Worm (Caenorhabditis elegans) whole organism, L1 larva: ENCODE data around the gene fbxa-219.

Experiments used
- C04F5.9 ChIP-seq: sonication (generic microtip); optimal IDR thresholded peaks from 2 replicates; lab custom pipeline; 2016; ENCODE audit warnings: missing genetic modification characterization, missing compliant biosample characterization
- F16B12.6 ChIP-seq: fragments of 150-350 bp; optimal IDR thresholded peaks from 2 replicates; lab custom pipeline; 2014; ENCODE audit warnings: missing biosample characterization, missing genetic modification characterization
- alr-1 ChIP-seq: fragments of 200-800 bp; sonication (Bioruptor generic); optimal IDR thresholded peaks from 2 replicates; lab custom pipeline; 2018; ENCODE audit warnings: borderline replicate concordance, mild to moderate bottlenecking, missing genetic modification characterization, missing compliant biosample characterization
- aly-2 ChIP-seq: fragments of 150-350 bp; optimal IDR thresholded peaks from 2 replicates; lab custom pipeline; 2014; ENCODE audit warnings: missing biosample characterization, missing genetic modification characterization
- blmp-1 ChIP-seq: fragments of 150-350 bp; optimal IDR thresholded peaks from 2 replicates; lab custom pipeline; 2014; ENCODE audit warnings: missing biosample characterization, missing genetic modification characterization
- ceh-63 ChIP-seq: fragments of 200-800 bp; sonication (Bioruptor generic); optimal IDR thresholded peaks from 2 replicates; lab custom pipeline; 2018; ENCODE audit warnings: mild to moderate bottlenecking, missing genetic modification characterization, missing compliant biosample characterization
- ceh-8 ChIP-seq: fragments of 200-800 bp; sonication (Bioruptor generic); optimal IDR thresholded peaks from 2 replicates; lab custom pipeline; 2018; ENCODE audit warnings: mild to moderate bottlenecking, missing genetic modification characterization, moderate library complexity, missing compliant biosample characterization
- ceh-82 ChIP-seq, 3 experiments: fragments of 150-350 bp in 1 of 3; sonication (generic microtip) in 2 of 3; optimal IDR thresholded peaks; 2 replicates each; lab custom pipeline; 2014 to 2017; ENCODE audit warnings: missing biosample characterization in 3 of 3, missing genetic modification characterization in 3 of 3
- ceh-88 ChIP-seq: fragments of 200-800 bp; sonication (Bioruptor generic); IDR thresholded peaks from 2 replicates; pipeline ENCODE4 v1.3.6; 2022; ENCODE audit warnings: missing genetic modification characterization, missing compliant biosample characterization
- dpl-1 ChIP-seq, 3 experiments: fragments of 150-350 bp in 2 of 3; sonication (generic microtip) in 1 of 3; optimal IDR thresholded peaks; 2 replicates each; lab custom pipeline; 2014 to 2017; ENCODE audit warnings: missing biosample characterization in 3 of 3, missing genetic modification characterization in 3 of 3, missing genetic modification reagents in 3 of 3
- dsc-1 ChIP-seq: sonication (generic microtip); optimal IDR thresholded peaks from 2 replicates; lab custom pipeline; 2016; ENCODE audit warnings: mild to moderate bottlenecking, missing genetic modification characterization, missing compliant biosample characterization
- efl-1 ChIP-seq, 4 experiments: fragments of 150-350 bp; optimal IDR thresholded peaks in 3 of 4; peaks in 1 of 4; 1 replicate in 1 of 4; 2 replicates in 3 of 4; lab custom pipeline; 2014; ENCODE audit warnings: missing biosample characterization in 2 of 4, missing genetic modification characterization in 2 of 4, missing genetic modification reagents in 2 of 4
- egl-27 ChIP-seq, 2 experiments: fragments of 150-350 bp in 1 of 2; sonication (generic microtip); optimal IDR thresholded peaks; 3 replicates each; lab custom pipeline; 2017 to 2018; ENCODE audit warnings: missing biosample characterization in 2 of 2, missing genetic modification characterization in 2 of 2, missing genetic modification reagents in 2 of 2
- elt-3 ChIP-seq, 6 experiments: fragments of 150-350 bp in 1 of 6; sonication (generic microtip); optimal IDR thresholded peaks; 2 replicates each; lab custom pipeline; 2017 to 2018; ENCODE audit warnings: missing biosample characterization in 6 of 6, missing genetic modification characterization in 6 of 6, inconsistent platforms in 1 of 6
- fkh-10 ChIP-seq: sonication (generic microtip); optimal IDR thresholded peaks from 2 replicates; lab custom pipeline; 2017; ENCODE audit warnings: missing biosample characterization, missing genetic modification reagents, missing genetic modification characterization
- fkh-8 ChIP-seq: sonication (generic microtip); optimal IDR thresholded peaks from 2 replicates; lab custom pipeline; 2016; ENCODE audit warnings: mild to moderate bottlenecking, missing genetic modification characterization, missing compliant biosample characterization
- hpl-2 ChIP-seq: fragments of 150-350 bp; optimal IDR thresholded peaks from 2 replicates; lab custom pipeline; 2014; ENCODE audit warnings: missing biosample characterization, missing genetic modification reagents, missing genetic modification characterization
- irx-1 ChIP-seq: sonication (generic microtip); optimal IDR thresholded peaks from 2 replicates; lab custom pipeline; 2016; ENCODE audit warnings: missing genetic modification characterization, missing compliant biosample characterization
- isw-1 ChIP-seq: fragments of 200-800 bp; sonication (Bioruptor generic); IDR thresholded peaks from 2 replicates; pipeline ENCODE4 v1.3.6; 2022; ENCODE audit warnings: missing genetic modification characterization, missing compliant biosample characterization
- jun-1 ChIP-seq: fragments of 150-350 bp; optimal IDR thresholded peaks from 2 replicates; lab custom pipeline; 2014; ENCODE audit warnings: missing biosample characterization, missing genetic modification reagents, missing genetic modification characterization
- lin-15B ChIP-seq: fragments of 150-350 bp; sonication (generic microtip); optimal IDR thresholded peaks from 3 replicates; lab custom pipeline; 2014; ENCODE audit warnings: missing biosample characterization, missing genetic modification characterization
- lin-35 ChIP-seq, 2 experiments: fragments of 150-350 bp; optimal IDR thresholded peaks; 2 replicates each; lab custom pipeline; 2014; ENCODE audit warnings: missing biosample characterization in 2 of 2, missing genetic modification characterization in 2 of 2, missing genetic modification reagents in 2 of 2
- lir-3 ChIP-seq: sonication (generic microtip); optimal IDR thresholded peaks from 2 replicates; lab custom pipeline; 2016; ENCODE audit warnings: mild to moderate bottlenecking, missing genetic modification characterization, moderate library complexity, missing compliant biosample characterization; ENCODE audit not compliant: poor library complexity
- lsy-2 ChIP-seq, 2 experiments: fragments of 150-350 bp; optimal IDR thresholded peaks; 2 replicates each; lab custom pipeline; 2014; ENCODE audit warnings: missing biosample characterization in 2 of 2, missing genetic modification characterization in 2 of 2
- mdl-1 ChIP-seq, 2 experiments: fragments of 150-350 bp; optimal IDR thresholded peaks; 2 replicates each; lab custom pipeline; 2014 to 2017; ENCODE audit warnings: missing biosample characterization in 2 of 2, missing genetic modification characterization in 2 of 2, inconsistent platforms in 1 of 2
- mef-2 ChIP-seq: fragments of 150-350 bp; optimal IDR thresholded peaks from 2 replicates; lab custom pipeline; 2014; ENCODE audit warnings: missing biosample characterization, missing genetic modification characterization
- nhr-11 ChIP-seq: fragments of 150-350 bp; optimal IDR thresholded peaks from 2 replicates; lab custom pipeline; 2014; ENCODE audit warnings: missing biosample characterization, missing genetic modification characterization
- nhr-12 ChIP-seq: sonication (generic microtip); optimal IDR thresholded peaks from 2 replicates; lab custom pipeline; 2017; ENCODE audit warnings: missing biosample characterization, missing genetic modification characterization
- nhr-20 ChIP-seq: sonication (generic microtip); optimal IDR thresholded peaks from 2 replicates; lab custom pipeline; 2016; ENCODE audit warnings: mild to moderate bottlenecking, missing genetic modification characterization, missing compliant biosample characterization
- nhr-28 ChIP-seq: fragments of 150-350 bp; optimal IDR thresholded peaks from 2 replicates; lab custom pipeline; 2014; ENCODE audit warnings: missing biosample characterization, missing genetic modification characterization
- nhr-76 ChIP-seq: sonication (generic microtip); optimal IDR thresholded peaks from 2 replicates; lab custom pipeline; 2017; ENCODE audit warnings: missing biosample characterization, missing genetic modification characterization
- nhr-85 ChIP-seq: sonication (generic microtip); peaks from one replicate; lab custom pipeline; 2016; ENCODE audit warnings: missing genetic modification characterization, inconsistent platforms, missing compliant biosample characterization
- nhr-90 ChIP-seq: sonication (generic microtip); optimal IDR thresholded peaks from 2 replicates; lab custom pipeline; 2016; ENCODE audit warnings: mild to moderate bottlenecking, missing genetic modification characterization, missing compliant biosample characterization; ENCODE audit not compliant: poor library complexity
- pax-3 ChIP-seq: fragments of 200-800 bp; sonication (Bioruptor generic); optimal IDR thresholded peaks from 2 replicates; lab custom pipeline; 2018; ENCODE audit warnings: mild to moderate bottlenecking, missing genetic modification characterization, moderate library complexity, missing compliant biosample characterization
- skn-1 ChIP-seq: fragments of 150-350 bp; optimal IDR thresholded peaks from 2 replicates; lab custom pipeline; 2014; ENCODE audit warnings: missing biosample characterization, missing genetic modification characterization
- snu-23 ChIP-seq: sonication (generic microtip); optimal IDR thresholded peaks from 2 replicates; lab custom pipeline; 2016; ENCODE audit warnings: missing genetic modification characterization, missing compliant biosample characterization
- sup-37 ChIP-seq: fragments of 200-800 bp; sonication (Bioruptor generic); optimal IDR thresholded peaks from 2 replicates; lab custom pipeline; 2018; ENCODE audit warnings: mild to moderate bottlenecking, missing genetic modification characterization, missing compliant biosample characterization
- tbx-2 ChIP-seq: sonication (generic microtip); optimal IDR thresholded peaks from 2 replicates; lab custom pipeline; 2016; ENCODE audit warnings: missing genetic modification characterization, missing compliant biosample characterization
- unc-130 ChIP-seq: fragments of 150-350 bp; optimal IDR thresholded peaks from 2 replicates; lab custom pipeline; 2017; ENCODE audit warnings: missing biosample characterization, missing genetic modification characterization, inconsistent platforms
- unc-62 ChIP-seq: fragments of 150-350 bp; optimal IDR thresholded peaks from 2 replicates; lab custom pipeline; 2014; ENCODE audit warnings: missing biosample characterization, missing genetic modification reagents, missing genetic modification characterization
- vab-15 ChIP-seq: sonication (generic microtip); optimal IDR thresholded peaks from 2 replicates; lab custom pipeline; 2017; ENCODE audit warnings: missing genotype, mild to moderate bottlenecking, missing genetic modification characterization, missing compliant biosample characterization
- zip-4 ChIP-seq: fragments of 200-800 bp; sonication (Bioruptor generic); optimal IDR thresholded peaks from 2 replicates; lab custom pipeline; 2018; ENCODE audit warnings: mild to moderate bottlenecking, missing genetic modification characterization, moderate library complexity, missing compliant biosample characterization
- ztf-4 ChIP-seq: fragments of 150-350 bp; optimal IDR thresholded peaks from 2 replicates; lab custom pipeline; 2014; ENCODE audit warnings: missing biosample characterization, missing genetic modification characterization

The fbxa-219 gene

ce11 chrIII:2272075-2272474 is 19.1 kb upstream of the fbxa-219 start, which contains the start of gene fbxa-48:
TSS of gene fbxa-48 (minus strand) at chrIII:2272175.
- TF ChIP-seq lin-35 (GFP tag; optimal IDR thresholded peaks at IDR 0.05; lab: Kevin White, UChicago) (peak in 1 of 2 experiments; percentile 13), nhr-90 (tag; lab: Kevin White, UChicago) (no peak), F16B12.6 (tag; lab: Kevin White, UChicago) (no peak), lir-3 (tag; lab: Kevin White, UChicago) (no peak), aly-2 (tag; lab: Kevin White, UChicago) (no peak), elt-3 (tag; optimal IDR thresholded peaks at IDR 0.05; lab: Kevin White, UChicago) (no peak), jun-1 (tag; lab: Kevin White, UChicago) (no peak), skn-1 (no peak), ceh-63 (GFP tag; lab: Kevin White, UChicago) (no peak), efl-1 (optimal IDR thresholded peaks at IDR 0.05; lab: Kevin White, UChicago) (no peak), efl-1 (GFP tag; optimal IDR thresholded peaks at IDR 0.05 in 1 of 2; lab: Kevin White, UChicago) (peak in 1 of 2 experiments; percentile 75), ceh-82 (tag; optimal IDR thresholded peaks at IDR 0.05; lab: Kevin White, UChicago) (no peak), dsc-1 (tag; lab: Kevin White, UChicago) (no peak)

- TF ChIP-seq ceh-82 (tag; optimal IDR thresholded peaks at IDR 0.05; lab: Kevin White, UChicago) (no peak), irx-1 (no peak)
Measured at ce11 chrIII:2272732-2273131, 18.5 kb upstream of the fbxa-219 start, which contains the start of gene fbxa-39. TSS of gene fbxa-39 (plus strand) at chrIII:2273032.

- TF ChIP-seq ztf-4 (tag; lab: Kevin White, UChicago) (no peak), elt-3 (tag; optimal IDR thresholded peaks at IDR 0.05; lab: Kevin White, UChicago) (peak in 1 of 6 experiments; percentile 40)
Measured at ce11 chrIII:2276842-2277241, 14.4 kb upstream of the fbxa-219 start, which contains the start of gene Y54F10BM.21. TSS of gene Y54F10BM.21 (plus strand) at chrIII:2277142.

- TF ChIP-seq nhr-76 (tag; lab: Kevin White, UChicago) (no peak), mdl-1 (tag; optimal IDR thresholded peaks at IDR 0.05; lab: Kevin White, UChicago) (no peak), lsy-2 (tag; optimal IDR thresholded peaks at IDR 0.05; lab: Kevin White, UChicago) (no peak), lin-15B (tag; lab: Kevin White, UChicago) (no peak), hpl-2 (GFP tag; lab: Kevin White, UChicago) (no peak), isw-1 (no peak), alr-1 (tag; lab: Kevin White, UChicago) (no peak), egl-27 (tag; optimal IDR thresholded peaks at IDR 0.05; lab: Kevin White, UChicago) (no peak), lin-35 (GFP tag; optimal IDR thresholded peaks at IDR 0.05; lab: Kevin White, UChicago) (no peak), elt-3 (tag; optimal IDR thresholded peaks at IDR 0.05; lab: Kevin White, UChicago) (no peak), C04F5.9 (tag; lab: Kevin White, UChicago) (no peak), nhr-20 (no peak)
- TF ChIP-seq, all 84 proteins: peak for 0
Measured at ce11 chrIII:2279457-2279856, 11.8 kb upstream of the fbxa-219 start, which contains the start of gene Y54F10BM.23. TSS of gene Y54F10BM.23 (minus strand) at chrIII:2279557.

- TF ChIP-seq unc-130 (tag; lab: Kevin White, UChicago) (no peak), dsc-1 (tag; lab: Kevin White, UChicago) (no peak), dpl-1 (GFP tag; optimal IDR thresholded peaks at IDR 0.05; lab: Kevin White, UChicago) (no peak), tbx-2 (no peak), nhr-28 (no peak), vab-15 (tag; lab: Kevin White, UChicago) (no peak), nhr-12 (tag; lab: Kevin White, UChicago) (no peak), fkh-10 (GFP tag; lab: Kevin White, UChicago) (no peak), ceh-8 (GFP tag; lab: Kevin White, UChicago) (no peak), skn-1 (no peak), sup-37 (GFP tag; lab: Kevin White, UChicago) (no peak), mef-2 (no peak), pax-3 (tag; lab: Kevin White, UChicago) (no peak), ceh-88 (no peak), zip-4 (GFP tag; lab: Kevin White, UChicago) (no peak), ceh-63 (GFP tag; lab: Kevin White, UChicago) (no peak), fkh-8 (no peak), blmp-1 (no peak), elt-3 (tag; optimal IDR thresholded peaks at IDR 0.05; lab: Kevin White, UChicago) (peak in 2 of 6 experiments; percentile 41 to 83), aly-2 (tag; lab: Kevin White, UChicago) (no peak), unc-62 (GFP tag; lab: Kevin White, UChicago) (no peak), nhr-85 (tag; lab: Kevin White, UChicago) (peak; percentile 82), snu-23 (GFP tag; lab: Kevin White, UChicago) (peak; percentile 0), nhr-11 (tag; lab: Kevin White, UChicago) (no peak), nhr-90 (tag; lab: Kevin White, UChicago) (peak; percentile 28)
Measured at ce11 chrIII:2280569-2280968, 10.6 kb upstream of the fbxa-219 start, which contains the start of gene Y54F10BM.22. TSS of gene Y54F10BM.22 (plus strand) at chrIII:2280899.
